Fruit fly (Drosophila melanogaster) whole organism, embryonic: ENCODE data around the gene Wdfy2.

ENCODE experiments used
- Ada2b ChIP-seq: fragments of 200-800 bp; sonication (Bioruptor generic); IDR thresholded peaks from 2 replicates; pipeline ENCODE4 v1.3.6; 2022; ENCODE audit warnings: missing biosample characterization, missing genetic modification characterization
- Adf1 ChIP-seq: fragments of 200-800 bp; sonication (Bioruptor generic); IDR thresholded peaks from 2 replicates; pipeline ENCODE4 v1.3.6; 2022; ENCODE audit warnings: missing biosample characterization, missing genetic modification characterization
- Aef1 ChIP-seq: fragments of 200-800 bp; sonication (Bioruptor generic); IDR thresholded peaks from 3 replicates; pipeline ENCODE4 v1.3.6; 2022; ENCODE audit warnings: missing biosample characterization, missing genetic modification characterization
- Atf6 ChIP-seq: fragments of 200-800 bp; sonication (Bioruptor generic); IDR thresholded peaks from 2 replicates; pipeline ENCODE4 v1.3.6; 2022; ENCODE audit warnings: missing biosample characterization, missing genetic modification characterization
- B-H1 ChIP-seq: fragments of 200-800 bp; sonication (Bioruptor generic); IDR thresholded peaks from 3 replicates; pipeline ENCODE4 v1.3.6; 2022; ENCODE audit warnings: missing biosample characterization, missing genetic modification characterization
- Bgb ChIP-seq: fragments of 200-800 bp; sonication (Bioruptor generic); IDR thresholded peaks from 2 replicates; pipeline ENCODE4 v1.3.6; 2022; ENCODE audit warnings: missing biosample characterization, missing genetic modification characterization; ENCODE audit not compliant: partially characterized antibody
- Blimp-1 ChIP-seq: fragments of 200-800 bp; sonication (Bioruptor generic); optimal IDR thresholded peaks from 3 replicates; lab custom pipeline; 2018; ENCODE audit warnings: missing biosample characterization, missing genetic modification characterization, mild to moderate bottlenecking, moderate library complexity, missing genetic modification reagents
- CG10147 ChIP-seq: fragments of 200-800 bp; sonication (Bioruptor generic); optimal IDR thresholded peaks from 2 replicates; lab custom pipeline; 2019; ENCODE audit warnings: missing biosample characterization, mild to moderate bottlenecking, missing genetic modification characterization, moderate library complexity
- CG10979 ChIP-seq: fragments of 200-800 bp; sonication (Bioruptor generic); optimal IDR thresholded peaks from 2 replicates; lab custom pipeline; 2018; ENCODE audit warnings: missing biosample characterization, mild to moderate bottlenecking, missing genetic modification characterization, moderate library complexity
- CG12744 ChIP-seq: fragments of 200-800 bp; sonication (Bioruptor generic); optimal IDR thresholded peaks from 2 replicates; lab custom pipeline; 2016; ENCODE audit warnings: missing biosample characterization, missing genetic modification characterization
- CG14667 ChIP-seq: fragments of 200-800 bp; sonication (Bioruptor generic); IDR thresholded peaks from 2 replicates; pipeline ENCODE4 v1.3.6; 2022; ENCODE audit warnings: missing biosample characterization, missing genetic modification characterization
- CG14965 ChIP-seq: fragments of 200-800 bp; sonication (Bioruptor generic); optimal IDR thresholded peaks from 2 replicates; lab custom pipeline; 2016; ENCODE audit warnings: missing biosample characterization, missing genetic modification characterization, borderline replicate concordance
- CG15696 ChIP-seq: fragments of 200-800 bp; sonication (Bioruptor generic); optimal IDR thresholded peaks from 2 replicates; lab custom pipeline; 2019; ENCODE audit warnings: missing biosample characterization, mild to moderate bottlenecking, missing genetic modification characterization, moderate library complexity
- CG1647 ChIP-seq: fragments of 200-800 bp; sonication (Bioruptor generic); optimal IDR thresholded peaks from 3 replicates; lab custom pipeline; 2016; ENCODE audit warnings: missing biosample characterization, missing genetic modification characterization
- CG16779 ChIP-seq: fragments of 200-800 bp; sonication (Bioruptor generic); IDR thresholded peaks from 2 replicates; pipeline ENCODE4 v1.3.6; 2022; ENCODE audit warnings: missing biosample characterization, missing genetic modification characterization
- CG17361 ChIP-seq: fragments of 200-800 bp; sonication (Bioruptor generic); IDR thresholded peaks from 3 replicates; pipeline ENCODE4 v1.3.6; 2022; ENCODE audit warnings: missing biosample characterization, missing genetic modification characterization
- CG17568 ChIP-seq: fragments of 200-800 bp; sonication (Bioruptor generic); optimal IDR thresholded peaks from 2 replicates; lab custom pipeline; 2018; ENCODE audit warnings: missing biosample characterization, mild to moderate bottlenecking, missing genetic modification characterization, moderate library complexity
- CG17829 ChIP-seq: fragments of 200-800 bp; optimal IDR thresholded peaks from 2 replicates; lab custom pipeline; 2019; ENCODE audit warnings: missing biosample characterization, mild to moderate bottlenecking, missing genetic modification characterization, moderate library complexity
- CG2116 ChIP-seq: fragments of 200-800 bp; sonication (Bioruptor generic); optimal IDR thresholded peaks from 3 replicates; lab custom pipeline; 2018; ENCODE audit warnings: missing biosample characterization, mild to moderate bottlenecking, missing genetic modification characterization
- CG31441 ChIP-seq: fragments of 200-800 bp; sonication (Bioruptor generic); IDR thresholded peaks from 2 replicates; pipeline ENCODE4 v1.3.6; 2022; ENCODE audit warnings: missing biosample characterization, missing genetic modification characterization
- CG3995 ChIP-seq: fragments of 200-800 bp; sonication (Bioruptor generic); optimal IDR thresholded peaks from 3 replicates; lab custom pipeline; 2016; ENCODE audit warnings: missing biosample characterization, missing genetic modification characterization
- CG4617 ChIP-seq: fragments of 200-800 bp; sonication (Bioruptor generic); optimal IDR thresholded peaks from 3 replicates; lab custom pipeline; 2016; ENCODE audit warnings: missing biosample characterization, missing genetic modification characterization, borderline replicate concordance
- CG7357 ChIP-seq: fragments of 200-800 bp; sonication (Bioruptor generic); IDR thresholded peaks from 3 replicates; pipeline ENCODE4 v1.3.6; 2022; ENCODE audit warnings: missing biosample characterization, missing genetic modification characterization
- CG7963 ChIP-seq: fragments of 200-800 bp; sonication (Bioruptor generic); IDR thresholded peaks from 3 replicates; pipeline ENCODE4 v1.3.6; 2022; ENCODE audit warnings: missing biosample characterization, missing genetic modification characterization; ENCODE audit not compliant: partially characterized antibody
- CG8944 ChIP-seq: fragments of 200-800 bp; sonication (Bioruptor generic); optimal IDR thresholded peaks from 3 replicates; lab custom pipeline; 2016; ENCODE audit warnings: missing biosample characterization, missing genetic modification characterization
- Doc2 ChIP-seq: fragments of 200-800 bp; sonication (Bioruptor generic); IDR thresholded peaks from 2 replicates; pipeline ENCODE4 v1.3.6; 2022; ENCODE audit warnings: missing biosample characterization, missing genetic modification characterization
- Doc3 ChIP-seq: fragments of 200-800 bp; sonication (Bioruptor generic); IDR thresholded peaks from 3 replicates; pipeline ENCODE4 v1.3.6; 2022; ENCODE audit warnings: missing biosample characterization, missing genetic modification characterization; ENCODE audit not compliant: partially characterized antibody
- Dref ChIP-seq: fragments of 200-800 bp; sonication (Bioruptor generic); IDR thresholded peaks from 2 replicates; pipeline ENCODE4 v1.3.6; 2022; ENCODE audit warnings: missing biosample characterization, missing genetic modification characterization
- GATAe ChIP-seq: fragments of 200-800 bp; sonication (Bioruptor generic); conservative IDR thresholded peaks from 2 replicates; pipeline ENCODE4 v1.3.6; 2022; ENCODE audit warnings: missing biosample characterization, missing genetic modification characterization
- HLH4C ChIP-seq: fragments of 200-800 bp; sonication (Bioruptor generic); IDR thresholded peaks from 3 replicates; pipeline ENCODE4 v1.3.6; 2022; ENCODE audit warnings: missing biosample characterization, missing genetic modification characterization; ENCODE audit not compliant: partially characterized antibody
- Hr39 ChIP-seq: fragments of >200 bp; optimal IDR thresholded peaks from 2 replicates; lab custom pipeline; 2017
- Mrtf ChIP-seq: fragments of 200-800 bp; sonication (Bioruptor generic); IDR thresholded peaks from 3 replicates; pipeline ENCODE4 v1.3.6; 2022; ENCODE audit warnings: missing biosample characterization, missing genetic modification characterization
- Nf-YC ChIP-seq: fragments of 200-800 bp; optimal IDR thresholded peaks from 3 replicates; lab custom pipeline; 2019; ENCODE audit warnings: missing biosample characterization, mild to moderate bottlenecking, missing genetic modification characterization, moderate library complexity
- Oaz ChIP-seq: fragments of 200-800 bp; sonication (Bioruptor generic); IDR thresholded peaks from 2 replicates; pipeline ENCODE4 v1.3.6; 2022; ENCODE audit warnings: missing biosample characterization, missing genetic modification characterization
- Ravus ChIP-seq: fragments of 200-800 bp; sonication (Bioruptor generic); IDR thresholded peaks from 2 replicates; pipeline ENCODE4 v1.3.6; 2022; ENCODE audit warnings: missing biosample characterization, missing genetic modification characterization
- crol ChIP-seq: fragments of 200-800 bp; sonication (Bioruptor generic); IDR thresholded peaks from 2 replicates; pipeline ENCODE4 v1.3.6; 2022; ENCODE audit warnings: missing biosample characterization, missing genetic modification characterization
- dpn ChIP-seq, 2 experiments: fragments of 200-800 bp; sonication (Bioruptor generic); optimal IDR thresholded peaks; 3 replicates each; lab custom pipeline; 2016; ENCODE audit warnings: missing biosample characterization in 2 of 2, missing genetic modification characterization in 2 of 2
- ewg ChIP-seq: fragments of 200-800 bp; sonication (Bioruptor generic); optimal IDR thresholded peaks from 3 replicates; lab custom pipeline; 2017; ENCODE audit warnings: mild to moderate bottlenecking, missing biosample characterization, missing genetic modification reagents, missing genetic modification characterization
- ftz-f1 ChIP-seq: fragments of 200-800 bp; sonication (Bioruptor generic); optimal IDR thresholded peaks from 2 replicates; lab custom pipeline; 2016; ENCODE audit warnings: missing biosample characterization, missing genetic modification characterization
- h ChIP-seq: fragments of >200 bp; optimal IDR thresholded peaks from 2 replicates; lab custom pipeline; 2017
- hbn ChIP-seq: fragments of 200-800 bp; sonication (Bioruptor generic); IDR thresholded peaks from 2 replicates; pipeline ENCODE4 v1.3.6; 2022; ENCODE audit warnings: missing biosample characterization, missing genetic modification characterization; ENCODE audit not compliant: partially characterized antibody
- knrl ChIP-seq: fragments of 200-800 bp; sonication (Bioruptor generic); IDR thresholded peaks from 3 replicates; pipeline ENCODE4 v1.3.6; 2022; ENCODE audit warnings: missing biosample characterization, missing genetic modification characterization; ENCODE audit not compliant: partially characterized antibody
- lab ChIP-seq: fragments of 200-800 bp; sonication (Bioruptor generic); optimal IDR thresholded peaks from 3 replicates; lab custom pipeline; 2017; ENCODE audit warnings: missing biosample characterization, missing genetic modification characterization, mild to moderate bottlenecking, moderate library complexity, missing genetic modification reagents
- lov ChIP-seq, 2 experiments: fragments of 200-800 bp in 1 of 2; fragments of >200 bp in 1 of 2; sonication (Bioruptor generic) in 1 of 2; IDR thresholded peaks in 1 of 2; optimal IDR thresholded peaks in 1 of 2; 2 replicates in 1 of 2; 3 replicates in 1 of 2; pipeline versions ENCODE4 v1.3.6 to Lab custom; 2017 to 2022; ENCODE audit warnings: missing biosample characterization in 1 of 2, missing genetic modification characterization in 1 of 2
- mld ChIP-seq: fragments of 200-800 bp; sonication (Bioruptor generic); IDR thresholded peaks from 3 replicates; pipeline ENCODE4 v1.3.6; 2022; ENCODE audit warnings: missing biosample characterization, missing genetic modification characterization; ENCODE audit not compliant: partially characterized antibody
- pros ChIP-seq: fragments of 200-800 bp; sonication (Bioruptor generic); optimal IDR thresholded peaks from 3 replicates; lab custom pipeline; 2019; ENCODE audit warnings: missing biosample characterization, mild to moderate bottlenecking, missing genetic modification characterization, moderate library complexity
- ro ChIP-seq: fragments of 200-800 bp; sonication (Bioruptor generic); IDR thresholded peaks from 2 replicates; pipeline ENCODE4 v1.3.6; 2022; ENCODE audit warnings: missing biosample characterization, missing genetic modification characterization
- seq ChIP-seq: fragments of 200-800 bp; sonication (Bioruptor generic); IDR thresholded peaks from 2 replicates; pipeline ENCODE4 v1.3.6; 2022; ENCODE audit warnings: missing biosample characterization, missing genetic modification characterization
- twi ChIP-seq: fragments of 200-800 bp; optimal IDR thresholded peaks from 2 replicates; lab custom pipeline; 2019; ENCODE audit warnings: missing biosample characterization, mild to moderate bottlenecking, missing genetic modification characterization, moderate library complexity
- vfl ChIP-seq: fragments of 200-800 bp; sonication (Bioruptor generic); optimal IDR thresholded peaks from 2 replicates; lab custom pipeline; 2016; ENCODE audit warnings: missing biosample characterization, missing genetic modification characterization

Gene Wdfy2

dm6 chr2L:10386208-10386805 lies 36.8 kb upstream of the Wdfy2 start, which contains the start of the genes Cdk1 and mRpS7 (continued):
- TF ChIP-seq CG7963 (GFP tag; lab: Robert Waterston, UW) (no peak), twi (tag; lab: Kevin White, UChicago) (peak; percentile 62), knrl (GFP tag; lab: Robert Waterston, UW) (no peak), crol (GFP tag; lab: Robert Waterston, UW) (no peak), Nf-YC (tag; lab: Kevin White, UChicago) (peak; percentile 59), mld (no peak), Bgb (no peak), hbn (no peak), CG15696 (tag; lab: Kevin White, UChicago) (peak; percentile 60), Adf1 (GFP tag; lab: Robert Waterston, UW) (0 out of 2 replicates have a peak, but pooled peaks have one; percentile 16), Mrtf (GFP tag; lab: Robert Waterston, UW) (no peak; the same call in 2 of the 3 replicates), Doc2 (GFP tag; lab: Robert Waterston, UW) (no peak), Dref (GFP tag; lab: Robert Waterston, UW) (no peak), Ada2b (GFP tag; lab: Robert Waterston, UW) (peak; percentile 50; the same call in 1 of the 2 replicates), Doc3 (GFP tag; lab: Robert Waterston, UW) (no peak), h (lab: Kevin White, UChicago) (no peak), CG4617 (peak; percentile 23), CG7357 (peak; percentile 65; the same call in 2 of the 3 replicates), dpn (GFP tag; optimal IDR thresholded peaks at IDR 0.05; lab: Kevin White, UChicago) (peak; percentile 29 to 62), GATAe (GFP tag; lab: Robert Waterston, UW) (no peak), Hr39 (lab: Kevin White, UChicago) (no peak), pros (no peak), Atf6 (peak; percentile 79), Blimp-1 (GFP tag; lab: Kevin White, UChicago) (peak; percentile 55), CG8944 (peak; percentile 42), CG17361 (GFP tag; lab: Robert Waterston, UW) (peak; percentile 92), CG31441 (GFP tag; lab: Robert Waterston, UW) (peak; percentile 85), Aef1 (GFP tag; lab: Robert Waterston, UW) (peak; percentile 53), HLH4C (GFP tag; lab: Robert Waterston, UW) (no peak), ro (no peak), CG10979 (peak; percentile 70), Ravus (GFP tag; lab: Robert Waterston, UW) (no peak; the same call in 1 of the 2 replicates), CG14965 (no peak), CG17568 (GFP tag; lab: Kevin White, UChicago) (no peak), vfl (GFP tag; lab: Kevin White, UChicago) (no peak), CG2116 (peak; percentile 84), ewg (peak; percentile 52), lab (GFP tag; lab: Kevin White, UChicago) (no peak), CG10147 (GFP tag; lab: Kevin White, UChicago) (peak; percentile 66), CG17829 (tag; lab: Kevin White, UChicago) (peak; percentile 70), B-H1 (GFP tag; lab: Robert Waterston, UW) (peak; percentile 63), CG3995 (peak; percentile 4), ftz-f1 (GFP tag; lab: Kevin White, UChicago) (no peak), Oaz (GFP tag; lab: Robert Waterston, UW) (peak; percentile 45), CG12744 (GFP tag; lab: Kevin White, UChicago) (peak; percentile 30), lov (optimal IDR thresholded peaks at IDR 0.05; lab: Kevin White, UChicago) (no peak), lov (GFP tag; IDR thresholded peaks at IDR 0.05; lab: Robert Waterston, UW) (no peak), CG14667 (GFP tag; lab: Robert Waterston, UW) (no peak; the same call in 1 of the 2 replicates), CG1647 (no peak), CG16779 (GFP tag; lab: Robert Waterston, UW) (no peak), seq (no peak)
